Fruit fly (Drosophila melanogaster) whole organism, embryonic: ENCODE data around the gene nAChRalpha7.
A peak's percentile ranks its signal among the peaks of the same experiment; 100 is the strongest.

Experiments used
- Atf-2 ChIP-seq: fragments of 200-800 bp; sonication (Bioruptor generic); optimal IDR thresholded peaks from 2 replicates; lab custom pipeline; 2016; ENCODE audit warnings: missing biosample characterization, missing genetic modification characterization
- C15 ChIP-seq: fragments of 200-800 bp; sonication (Bioruptor generic); IDR thresholded peaks from 3 replicates; pipeline ENCODE4 v1.3.6; 2022; ENCODE audit warnings: missing biosample characterization, missing genetic modification characterization
- CG12219 ChIP-seq: fragments of 200-800 bp; sonication (Bioruptor generic); optimal IDR thresholded peaks from 3 replicates; lab custom pipeline; 2018; ENCODE audit warnings: missing biosample characterization, mild to moderate bottlenecking, missing genetic modification characterization
- CG12236 ChIP-seq: fragments of 200-800 bp; sonication (Bioruptor generic); optimal IDR thresholded peaks from 2 replicates; lab custom pipeline; 2016; ENCODE audit warnings: missing biosample characterization, missing genetic modification characterization
- CG12769 ChIP-seq: fragments of 200-800 bp; sonication (Bioruptor generic); optimal IDR thresholded peaks from 2 replicates; lab custom pipeline; 2019; ENCODE audit warnings: missing biosample characterization, mild to moderate bottlenecking, missing genetic modification characterization, moderate library complexity
- CG15514 ChIP-seq: fragments of 200-800 bp; sonication (Bioruptor generic); optimal IDR thresholded peaks from 3 replicates; lab custom pipeline; 2017; ENCODE audit warnings: missing biosample characterization, missing genetic modification characterization, mild to moderate bottlenecking, moderate library complexity, missing genetic modification reagents
- CG16779 ChIP-seq: fragments of 200-800 bp; sonication (Bioruptor generic); IDR thresholded peaks from 2 replicates; pipeline ENCODE4 v1.3.6; 2022; ENCODE audit warnings: missing biosample characterization, missing genetic modification characterization
- CG17829 ChIP-seq: fragments of 200-800 bp; optimal IDR thresholded peaks from 2 replicates; lab custom pipeline; 2019; ENCODE audit warnings: missing biosample characterization, mild to moderate bottlenecking, missing genetic modification characterization, moderate library complexity
- CG18476 ChIP-seq: fragments of 200-800 bp; sonication (Bioruptor generic); optimal IDR thresholded peaks from 2 replicates; lab custom pipeline; 2016; ENCODE audit warnings: missing biosample characterization, mild to moderate bottlenecking, missing genetic modification characterization
- CG31441 ChIP-seq: fragments of 200-800 bp; sonication (Bioruptor generic); IDR thresholded peaks from 2 replicates; pipeline ENCODE4 v1.3.6; 2022; ENCODE audit warnings: missing biosample characterization, missing genetic modification characterization
- CG3281 ChIP-seq: fragments of 200-800 bp; sonication (Bioruptor generic); optimal IDR thresholded peaks from 3 replicates; lab custom pipeline; 2017; ENCODE audit warnings: missing biosample characterization, mild to moderate bottlenecking, missing genetic modification characterization
- CG3838 ChIP-seq: fragments of 200-800 bp; sonication (Bioruptor generic); optimal IDR thresholded peaks from 3 replicates; lab custom pipeline; 2016; ENCODE audit warnings: missing biosample characterization, missing genetic modification characterization
- CG4360 ChIP-seq: fragments of 200-800 bp; sonication (Bioruptor generic); IDR thresholded peaks from 2 replicates; pipeline ENCODE4 v1.3.6; 2022; ENCODE audit warnings: missing biosample characterization, missing genetic modification characterization
- CG6654 ChIP-seq: fragments of 200-800 bp; sonication (Bioruptor generic); optimal IDR thresholded peaks from 2 replicates; lab custom pipeline; 2017; ENCODE audit warnings: missing biosample characterization, mild to moderate bottlenecking, missing genetic modification characterization
- CG7963 ChIP-seq: fragments of 200-800 bp; sonication (Bioruptor generic); IDR thresholded peaks from 3 replicates; pipeline ENCODE4 v1.3.6; 2022; ENCODE audit warnings: missing biosample characterization, missing genetic modification characterization; ENCODE audit not compliant: partially characterized antibody
- CG8924 ChIP-seq: fragments of 200-800 bp; optimal IDR thresholded peaks from 3 replicates; lab custom pipeline; 2019; ENCODE audit warnings: missing biosample characterization, mild to moderate bottlenecking, missing genetic modification characterization, moderate library complexity
- CG8944 ChIP-seq: fragments of 200-800 bp; sonication (Bioruptor generic); optimal IDR thresholded peaks from 3 replicates; lab custom pipeline; 2016; ENCODE audit warnings: missing biosample characterization, missing genetic modification characterization
- CG9437 ChIP-seq: fragments of 200-800 bp; sonication (Bioruptor generic); optimal IDR thresholded peaks from 2 replicates; lab custom pipeline; 2018; ENCODE audit warnings: missing biosample characterization, mild to moderate bottlenecking, missing genetic modification characterization
- CG9727 ChIP-seq: fragments of 200-800 bp; sonication (Bioruptor generic); optimal IDR thresholded peaks from 3 replicates; lab custom pipeline; 2017; ENCODE audit warnings: missing biosample characterization, mild to moderate bottlenecking, missing genetic modification characterization
- HHEX ChIP-seq: fragments of 200-800 bp; sonication (Bioruptor generic); optimal IDR thresholded peaks from 3 replicates; lab custom pipeline; 2017; ENCODE audit warnings: missing biosample characterization, mild to moderate bottlenecking, missing genetic modification characterization, missing genetic modification reagents
- Hand ChIP-seq: fragments of 200-800 bp; sonication (Bioruptor generic); optimal IDR thresholded peaks from 2 replicates; lab custom pipeline; 2017; ENCODE audit warnings: mild to moderate bottlenecking, missing biosample characterization, missing genetic modification reagents, missing genetic modification characterization
- HmgZ ChIP-seq: fragments of 200-800 bp; sonication (Bioruptor generic); optimal IDR thresholded peaks from 2 replicates; lab custom pipeline; 2018; ENCODE audit warnings: missing biosample characterization, mild to moderate bottlenecking, missing genetic modification characterization
- Hsf ChIP-seq: fragments of 200-800 bp; sonication (Bioruptor generic); optimal IDR thresholded peaks from 3 replicates; lab custom pipeline; 2016; ENCODE audit warnings: missing biosample characterization, missing genetic modification characterization
- Jarid2 ChIP-seq: fragments of 200-800 bp; sonication (Bioruptor generic); optimal IDR thresholded peaks from 3 replicates; lab custom pipeline; 2017; ENCODE audit warnings: mild to moderate bottlenecking, missing biosample characterization, missing genetic modification reagents, missing genetic modification characterization
- Kr ChIP-seq: fragments of 200-800 bp; sonication (Bioruptor generic); optimal IDR thresholded peaks from 2 replicates; lab custom pipeline; 2017; ENCODE audit warnings: missing biosample characterization, mild to moderate bottlenecking, missing genetic modification characterization
- MESR4 ChIP-seq: fragments of 200-800 bp; sonication (Bioruptor generic); optimal IDR thresholded peaks from 2 replicates; lab custom pipeline; 2018; ENCODE audit warnings: missing biosample characterization, mild to moderate bottlenecking, missing genetic modification characterization, moderate library complexity
- Oli ChIP-seq: fragments of 200-800 bp; sonication (Bioruptor generic); optimal IDR thresholded peaks from 2 replicates; lab custom pipeline; 2018; ENCODE audit warnings: missing biosample characterization, mild to moderate bottlenecking, missing genetic modification characterization, moderate library complexity
- bab2 ChIP-seq: fragments of 200-800 bp; sonication (Bioruptor generic); optimal IDR thresholded peaks from 2 replicates; lab custom pipeline; 2016; ENCODE audit warnings: missing biosample characterization, missing genetic modification characterization
- chn ChIP-seq: fragments of 200-800 bp; sonication (Bioruptor generic); optimal IDR thresholded peaks from 2 replicates; lab custom pipeline; 2016; ENCODE audit warnings: missing biosample characterization, missing genetic modification characterization
- dimm ChIP-seq: fragments of 200-800 bp; sonication (Bioruptor generic); IDR thresholded peaks from 2 replicates; pipeline ENCODE4 v1.3.6; 2022; ENCODE audit warnings: missing biosample characterization, missing genetic modification characterization
- en ChIP-seq: fragments of 200-800 bp; sonication (Bioruptor generic); optimal IDR thresholded peaks from 2 replicates; lab custom pipeline; 2016; ENCODE audit warnings: missing biosample characterization, missing genetic modification characterization
- fd102C ChIP-seq: fragments of 200-800 bp; sonication (Bioruptor generic); optimal IDR thresholded peaks from 2 replicates; lab custom pipeline; 2018; ENCODE audit warnings: missing biosample characterization, mild to moderate bottlenecking, missing genetic modification characterization, moderate library complexity
- gfzf ChIP-seq: fragments of 200-800 bp; sonication (Bioruptor generic); optimal IDR thresholded peaks from 2 replicates; lab custom pipeline; 2016; ENCODE audit warnings: missing biosample characterization, mild to moderate bottlenecking, missing genetic modification characterization, moderate library complexity
- grau ChIP-seq: fragments of 200-800 bp; optimal IDR thresholded peaks from 3 replicates; lab custom pipeline; 2019; ENCODE audit warnings: missing biosample characterization, mild to moderate bottlenecking, missing genetic modification characterization, moderate library complexity
- ham ChIP-seq: fragments of 200-800 bp; sonication (Bioruptor generic); IDR thresholded peaks from 2 replicates; pipeline ENCODE4 v1.3.6; 2022; ENCODE audit warnings: missing biosample characterization, missing genetic modification characterization
- hb ChIP-seq: fragments of 200-800 bp; sonication (Bioruptor generic); IDR thresholded peaks from 3 replicates; pipeline ENCODE4 v1.3.6; 2022; ENCODE audit warnings: missing biosample characterization, missing genetic modification characterization; ENCODE audit not compliant: partially characterized antibody
- jing ChIP-seq: fragments of 200-800 bp; sonication (Bioruptor generic); optimal IDR thresholded peaks from 2 replicates; lab custom pipeline; 2018; ENCODE audit warnings: missing biosample characterization, mild to moderate bottlenecking, missing genetic modification characterization
- kah ChIP-seq: fragments of 200-800 bp; sonication (Bioruptor generic); optimal IDR thresholded peaks from 2 replicates; lab custom pipeline; 2018; ENCODE audit warnings: missing biosample characterization, mild to moderate bottlenecking, missing genetic modification characterization
- nerfin-1 ChIP-seq: fragments of 200-800 bp; sonication (Bioruptor generic); optimal IDR thresholded peaks from 3 replicates; lab custom pipeline; 2019; ENCODE audit warnings: missing biosample characterization, mild to moderate bottlenecking, missing genetic modification characterization, moderate library complexity
- org-1 ChIP-seq: fragments of 200-800 bp; sonication (Bioruptor generic); optimal IDR thresholded peaks from 2 replicates; lab custom pipeline; 2017; ENCODE audit warnings: missing biosample characterization, missing genetic modification characterization
- pfk ChIP-seq: fragments of 200-800 bp; sonication (Bioruptor generic); optimal IDR thresholded peaks from 2 replicates; lab custom pipeline; 2018; ENCODE audit warnings: missing biosample characterization, mild to moderate bottlenecking, missing genetic modification characterization, moderate library complexity
- salm ChIP-seq: fragments of 200-800 bp; sonication (Bioruptor generic); optimal IDR thresholded peaks from 2 replicates; lab custom pipeline; 2018; ENCODE audit warnings: missing biosample characterization, mild to moderate bottlenecking, missing genetic modification characterization
- so ChIP-seq: fragments of 200-800 bp; sonication (Bioruptor generic); IDR thresholded peaks from 3 replicates; pipeline ENCODE4 v1.3.6; 2022; ENCODE audit warnings: missing biosample characterization, missing genetic modification characterization
- trem ChIP-seq: fragments of 200-800 bp; optimal IDR thresholded peaks from 3 replicates; lab custom pipeline; 2019; ENCODE audit warnings: missing biosample characterization, mild to moderate bottlenecking, missing genetic modification characterization, moderate library complexity
- tx ChIP-seq: fragments of 200-800 bp; sonication (Bioruptor generic); optimal IDR thresholded peaks from 2 replicates; lab custom pipeline; 2016; ENCODE audit warnings: missing biosample characterization, missing genetic modification characterization
- unc-4 ChIP-seq: fragments of 200-800 bp; sonication (Bioruptor generic); IDR thresholded peaks from 2 replicates; pipeline ENCODE4 v1.3.6; 2022; ENCODE audit warnings: missing biosample characterization, missing genetic modification characterization; ENCODE audit not compliant: partially characterized antibody
- wdn ChIP-seq: fragments of 200-800 bp; sonication (Bioruptor generic); IDR thresholded peaks from 2 replicates; pipeline ENCODE4 v1.3.6; 2022; ENCODE audit warnings: missing biosample characterization, missing genetic modification characterization
- wek ChIP-seq: fragments of 200-800 bp; sonication (Bioruptor generic); optimal IDR thresholded peaks from 3 replicates; lab custom pipeline; 2018; ENCODE audit warnings: missing biosample characterization, mild to moderate bottlenecking, missing genetic modification characterization, moderate library complexity

nAChRalpha7 gene

dm6 chrX:19297899-19298784 lies 50.1 kb downstream of the nAChRalpha7 start, which contains the start of gene CG8034 (continued):
- no peak for TF ChIP-seq unc-4 (GFP tag; lab: Robert Waterston, UW)
- no peak for TF ChIP-seq hb (GFP tag; lab: Robert Waterston, UW)
- peak; percentile 82 for TF ChIP-seq CG3838 (GFP tag; lab: Kevin White, UChicago)
- peak; percentile 92 for TF ChIP-seq salm (tag; lab: Kevin White, UChicago)
- peak; percentile 87 for TF ChIP-seq ham (GFP tag; lab: Robert Waterston, UW)
- peak; percentile 98 for TF ChIP-seq CG3281 (GFP tag; lab: Kevin White, UChicago)
- peak; percentile 93 for TF ChIP-seq kah (GFP tag; lab: Kevin White, UChicago)
- peak; percentile 97 for TF ChIP-seq grau (tag; lab: Kevin White, UChicago)
- TF ChIP-seq Kr (GFP tag; lab: Kevin White, UChicago): peak; percentile 78
- TF ChIP-seq fd102C: peak; percentile 91
- peak; percentile 47 for TF ChIP-seq MESR4 (GFP tag; lab: Kevin White, UChicago)
- TF ChIP-seq CG4360 (GFP tag; lab: Robert Waterston, UW): peak; percentile 62; the same call in 1 of the 2 replicates
- TF ChIP-seq CG8924 (tag; lab: Kevin White, UChicago): peak; percentile 98
- TF ChIP-seq CG17829 (tag; lab: Kevin White, UChicago): peak; percentile 98
- TF ChIP-seq CG12219 (GFP tag; lab: Kevin White, UChicago): peak; percentile 96
- peak; percentile 80; the same call in 1 of the 3 replicates for TF ChIP-seq C15 (GFP tag; lab: Robert Waterston, UW)
- peak; percentile 95 for TF ChIP-seq so (GFP tag; lab: Robert Waterston, UW)
- TF ChIP-seq chn (GFP tag; lab: Kevin White, UChicago): peak; percentile 95
- TF ChIP-seq dimm (GFP tag; lab: Robert Waterston, UW): peak; percentile 85
- TF ChIP-seq jing (GFP tag; lab: Kevin White, UChicago): peak; percentile 93
- TF ChIP-seq trem (tag; lab: Kevin White, UChicago): peak; percentile 91
- peak; percentile 97 for TF ChIP-seq HmgZ
- TF ChIP-seq pfk (GFP tag; lab: Kevin White, UChicago): peak; percentile 39
- peak; percentile 96 for TF ChIP-seq nerfin-1
- TF ChIP-seq CG9437 (GFP tag; lab: Kevin White, UChicago): peak; percentile 94
- peak; percentile 83 for TF ChIP-seq wek (GFP tag; lab: Kevin White, UChicago)
- TF ChIP-seq Atf-2 (GFP tag; lab: Kevin White, UChicago): peak; percentile 94
- TF ChIP-seq CG16779: peak; percentile 65; the same call in 1 of the 2 replicates
- peak; percentile 88 for TF ChIP-seq CG6654 (GFP tag; lab: Kevin White, UChicago)
- TF ChIP-seq CG15514 (GFP tag; lab: Kevin White, UChicago): peak; percentile 99
- TF ChIP-seq CG31441: peak; percentile 96
- peak; percentile 94 for TF ChIP-seq Jarid2 (GFP tag; lab: Kevin White, UChicago)
- peak; percentile 97 for TF ChIP-seq CG9727 (GFP tag; lab: Kevin White, UChicago)
- TF ChIP-seq gfzf (GFP tag; lab: Kevin White, UChicago): no peak
- peak; percentile 97 for TF ChIP-seq org-1 (GFP tag; lab: Kevin White, UChicago)
- peak; percentile 96 for TF ChIP-seq CG12769 (tag; lab: Kevin White, UChicago)
- TF ChIP-seq tx (GFP tag; lab: Kevin White, UChicago): peak; percentile 94
- TF ChIP-seq Oli: peak; percentile 98
- peak; percentile 96 for TF ChIP-seq CG18476 (GFP tag; lab: Kevin White, UChicago)
- peak; percentile 97 for TF ChIP-seq Hsf (GFP tag; lab: Kevin White, UChicago)
- TF ChIP-seq HHEX (GFP tag; lab: Kevin White, UChicago): peak; percentile 97
- TF ChIP-seq bab2 (GFP tag; lab: Kevin White, UChicago): peak; percentile 95
- peak; percentile 91 for TF ChIP-seq CG8944 (GFP tag; lab: Kevin White, UChicago)
- TF ChIP-seq CG7963: 0 out of 3 replicates have a peak, but pooled peaks have one; percentile 7
- TF ChIP-seq Hand: peak; percentile 93
- peak; percentile 87 for TF ChIP-seq CG12236 (GFP tag; lab: Kevin White, UChicago)
- TF ChIP-seq en (GFP tag; lab: Kevin White, UChicago): peak; percentile 91
- peak; percentile 87 for TF ChIP-seq wdn
